Fruit fly (Drosophila melanogaster) whole organism, embryonic: ENCODE data around the gene CG32320.

Experiments used
- Bdp1 ChIP-seq: fragments of 200-800 bp; sonication (Bioruptor generic); optimal IDR thresholded peaks from 3 replicates; lab custom pipeline; 2016; ENCODE audit warnings: missing biosample characterization, missing genetic modification characterization
- CG10431 ChIP-seq: fragments of 200-800 bp; sonication (Bioruptor generic); optimal IDR thresholded peaks from 3 replicates; lab custom pipeline; 2018; ENCODE audit warnings: missing biosample characterization, mild to moderate bottlenecking, missing genetic modification characterization
- CG10654 ChIP-seq: fragments of 200-800 bp; sonication (Bioruptor generic); optimal IDR thresholded peaks from 2 replicates; lab custom pipeline; 2016; ENCODE audit warnings: missing biosample characterization, missing genetic modification characterization
- CG10959 ChIP-seq: fragments of 200-800 bp; sonication (Bioruptor generic); IDR thresholded peaks from 2 replicates; pipeline ENCODE4 v1.3.6; 2022; ENCODE audit warnings: missing biosample characterization, missing genetic modification characterization
- CG11085 ChIP-seq: fragments of 200-800 bp; sonication (Bioruptor generic); IDR thresholded peaks from 2 replicates; pipeline ENCODE4 v1.3.6; 2022; ENCODE audit warnings: missing biosample characterization, missing genetic modification characterization
- CG11398 ChIP-seq: fragments of 200-800 bp; sonication (Bioruptor generic); optimal IDR thresholded peaks from 2 replicates; lab custom pipeline; 2016; ENCODE audit warnings: missing biosample characterization, missing genetic modification characterization
- CG12219 ChIP-seq: fragments of 200-800 bp; sonication (Bioruptor generic); optimal IDR thresholded peaks from 3 replicates; lab custom pipeline; 2018; ENCODE audit warnings: missing biosample characterization, mild to moderate bottlenecking, missing genetic modification characterization
- CG1233 ChIP-seq: fragments of 200-800 bp; sonication (Bioruptor generic); optimal IDR thresholded peaks from 4 replicates; lab custom pipeline; 2018; ENCODE audit warnings: missing biosample characterization, mild to moderate bottlenecking, missing genetic modification characterization
- CG13894 ChIP-seq: fragments of 200-800 bp; sonication (Bioruptor generic); optimal IDR thresholded peaks from 3 replicates; lab custom pipeline; 2018; ENCODE audit warnings: missing biosample characterization, mild to moderate bottlenecking, missing genetic modification characterization, moderate library complexity
- CG14860 ChIP-seq: fragments of 200-800 bp; sonication (Bioruptor generic); IDR thresholded peaks from 3 replicates; pipeline ENCODE4 v1.3.6; 2022; ENCODE audit warnings: missing biosample characterization, missing genetic modification characterization; ENCODE audit not compliant: partially characterized antibody
- CG15073 ChIP-seq: fragments of 200-800 bp; sonication (Bioruptor generic); optimal IDR thresholded peaks from 2 replicates; lab custom pipeline; 2016; ENCODE audit warnings: missing biosample characterization, missing genetic modification characterization
- CG1603 ChIP-seq: fragments of 200-800 bp; sonication (Bioruptor generic); optimal IDR thresholded peaks from 2 replicates; lab custom pipeline; 2019; ENCODE audit warnings: missing biosample characterization, mild to moderate bottlenecking, missing genetic modification characterization, moderate library complexity
- CG1647 ChIP-seq: fragments of 200-800 bp; sonication (Bioruptor generic); optimal IDR thresholded peaks from 3 replicates; lab custom pipeline; 2016; ENCODE audit warnings: missing biosample characterization, missing genetic modification characterization
- CG16863 ChIP-seq: fragments of 200-800 bp; sonication (Bioruptor generic); optimal IDR thresholded peaks from 3 replicates; lab custom pipeline; 2016; ENCODE audit warnings: missing biosample characterization, missing genetic modification characterization
- CG1792 ChIP-seq: fragments of 200-800 bp; sonication (Bioruptor generic); optimal IDR thresholded peaks from 2 replicates; lab custom pipeline; 2016; ENCODE audit warnings: missing biosample characterization, missing genetic modification characterization
- CG2199 ChIP-seq: fragments of 200-800 bp; sonication (Bioruptor generic); IDR thresholded peaks from 3 replicates; pipeline ENCODE4 v1.3.6; 2022; ENCODE audit warnings: missing biosample characterization, missing genetic modification characterization
- CG30020 ChIP-seq: fragments of 200-800 bp; optimal IDR thresholded peaks from 2 replicates; lab custom pipeline; 2019; ENCODE audit warnings: missing biosample characterization, mild to moderate bottlenecking, missing genetic modification characterization, moderate library complexity
- CG31388 ChIP-seq: fragments of 200-800 bp; sonication (Bioruptor generic); optimal IDR thresholded peaks from 2 replicates; lab custom pipeline; 2016; ENCODE audit warnings: missing biosample characterization, missing genetic modification characterization
- CG4282 ChIP-seq: fragments of 200-800 bp; sonication (Bioruptor generic); optimal IDR thresholded peaks from 2 replicates; lab custom pipeline; 2016; ENCODE audit warnings: missing biosample characterization, missing genetic modification characterization
- CG7271 ChIP-seq: fragments of 200-800 bp; sonication (Bioruptor generic); optimal IDR thresholded peaks from 2 replicates; lab custom pipeline; 2018; ENCODE audit warnings: missing biosample characterization, mild to moderate bottlenecking, missing genetic modification characterization, moderate library complexity
- CG7556 ChIP-seq: fragments of 200-800 bp; sonication (Bioruptor generic); optimal IDR thresholded peaks from 2 replicates; lab custom pipeline; 2017; ENCODE audit warnings: missing biosample characterization, mild to moderate bottlenecking, missing genetic modification characterization
- CG8359 ChIP-seq: fragments of 200-800 bp; sonication (Bioruptor generic); optimal IDR thresholded peaks from 2 replicates; lab custom pipeline; 2017; ENCODE audit warnings: missing biosample characterization, mild to moderate bottlenecking, missing genetic modification characterization, borderline replicate concordance
- Ets65A ChIP-seq: fragments of 200-800 bp; sonication (Bioruptor generic); peaks from one replicate; lab custom pipeline; 2016; ENCODE audit warnings: missing biosample characterization, missing genetic modification characterization
- Fer1 ChIP-seq: fragments of 200-800 bp; sonication (Bioruptor generic); optimal IDR thresholded peaks from 2 replicates; lab custom pipeline; 2017; ENCODE audit warnings: missing biosample characterization, mild to moderate bottlenecking, missing genetic modification characterization
- Fer2 ChIP-seq: fragments of 200-800 bp; sonication (Bioruptor generic); optimal IDR thresholded peaks from 2 replicates; lab custom pipeline; 2018; ENCODE audit warnings: missing biosample characterization, mild to moderate bottlenecking, missing genetic modification characterization, moderate library complexity
- HmgD ChIP-seq: fragments of 200-800 bp; sonication (Bioruptor generic); optimal IDR thresholded peaks from 3 replicates; lab custom pipeline; 2016; ENCODE audit warnings: missing biosample characterization, missing genetic modification characterization
- Hr3 ChIP-seq: fragments of 200-800 bp; sonication (Bioruptor generic); optimal IDR thresholded peaks from 3 replicates; lab custom pipeline; 2016; ENCODE audit warnings: missing biosample characterization, missing genetic modification characterization
- Hr39 ChIP-seq: fragments of >200 bp; optimal IDR thresholded peaks from 2 replicates; lab custom pipeline; 2017
- NC2α ChIP-seq: fragments of 200-800 bp; sonication (Bioruptor generic); optimal IDR thresholded peaks from 2 replicates; lab custom pipeline; 2016; ENCODE audit warnings: missing biosample characterization, missing genetic modification characterization
- Nf-YA ChIP-seq: fragments of 200-800 bp; sonication (Bioruptor generic); IDR thresholded peaks from 2 replicates; pipeline ENCODE4 v1.3.6; 2022; ENCODE audit warnings: missing biosample characterization, missing genetic modification characterization
- Optix ChIP-seq: fragments of 200-800 bp; sonication (Bioruptor generic); IDR thresholded peaks from 3 replicates; pipeline ENCODE4 v1.3.6; 2022; ENCODE audit warnings: missing biosample characterization, missing genetic modification characterization
- Vsx1 ChIP-seq: fragments of 200-800 bp; sonication (Bioruptor generic); optimal IDR thresholded peaks from 2 replicates; lab custom pipeline; 2017; ENCODE audit warnings: missing biosample characterization, mild to moderate bottlenecking, missing genetic modification characterization, missing genetic modification reagents
- btn ChIP-seq: fragments of 200-800 bp; sonication (Bioruptor generic); optimal IDR thresholded peaks from 2 replicates; lab custom pipeline; 2016; ENCODE audit warnings: missing biosample characterization, missing genetic modification characterization
- caup ChIP-seq: fragments of 200-800 bp; sonication (Bioruptor generic); optimal IDR thresholded peaks from 3 replicates; lab custom pipeline; 2017; ENCODE audit warnings: missing biosample characterization, mild to moderate bottlenecking, missing genetic modification characterization, moderate library complexity; ENCODE audit not compliant: severe bottlenecking
- chm ChIP-seq: fragments of 200-800 bp; sonication (Bioruptor generic); IDR thresholded peaks from 2 replicates; pipeline ENCODE4 v1.3.6; 2022; ENCODE audit warnings: missing biosample characterization, missing genetic modification characterization
- crc ChIP-seq: fragments of 200-800 bp; sonication (Bioruptor generic); optimal IDR thresholded peaks from 2 replicates; lab custom pipeline; 2016; ENCODE audit warnings: missing biosample characterization, missing genetic modification characterization
- cwo ChIP-seq: fragments of 200-800 bp; sonication (Bioruptor generic); optimal IDR thresholded peaks from 3 replicates; lab custom pipeline; 2017; ENCODE audit warnings: missing biosample characterization, missing genetic modification characterization, mild to moderate bottlenecking, moderate library complexity, missing genetic modification reagents
- disco-r ChIP-seq: fragments of 200-800 bp; sonication (Bioruptor generic); optimal IDR thresholded peaks from 2 replicates; lab custom pipeline; 2016; ENCODE audit warnings: missing biosample characterization, missing genetic modification characterization
- exex ChIP-seq: fragments of 200-800 bp; sonication (Bioruptor generic); optimal IDR thresholded peaks from 4 replicates; lab custom pipeline; 2018; ENCODE audit warnings: missing biosample characterization, mild to moderate bottlenecking, missing genetic modification characterization, moderate library complexity
- fd102C ChIP-seq: fragments of 200-800 bp; sonication (Bioruptor generic); optimal IDR thresholded peaks from 2 replicates; lab custom pipeline; 2018; ENCODE audit warnings: missing biosample characterization, mild to moderate bottlenecking, missing genetic modification characterization, moderate library complexity
- gce ChIP-seq: fragments of 200-800 bp; sonication (Bioruptor generic); IDR thresholded peaks from 3 replicates; pipeline ENCODE4 v1.3.6; 2022; ENCODE audit warnings: missing biosample characterization, missing genetic modification characterization
- h ChIP-seq: fragments of >200 bp; optimal IDR thresholded peaks from 2 replicates; lab custom pipeline; 2017
- jumu ChIP-seq: fragments of 200-800 bp; sonication (Bioruptor generic); optimal IDR thresholded peaks from 3 replicates; lab custom pipeline; 2016; ENCODE audit warnings: missing biosample characterization, missing genetic modification characterization
- lbe ChIP-seq: fragments of 200-800 bp; sonication (Bioruptor generic); optimal IDR thresholded peaks from 2 replicates; lab custom pipeline; 2016; ENCODE audit warnings: missing biosample characterization, mild to moderate bottlenecking, missing genetic modification characterization
- phol ChIP-seq: fragments of 200-800 bp; sonication (Bioruptor generic); optimal IDR thresholded peaks from 3 replicates; lab custom pipeline; 2018; ENCODE audit warnings: missing biosample characterization, mild to moderate bottlenecking, missing genetic modification characterization, moderate library complexity
- sisA ChIP-seq: fragments of 200-800 bp; sonication (Bioruptor generic); IDR thresholded peaks from 2 replicates; pipeline ENCODE4 v1.3.6; 2022; ENCODE audit warnings: missing biosample characterization, missing genetic modification characterization
- slbo ChIP-seq: fragments of 200-800 bp; sonication (Bioruptor generic); IDR thresholded peaks from 2 replicates; pipeline ENCODE4 v1.3.6; 2022; ENCODE audit warnings: missing biosample characterization, missing genetic modification characterization
- unc-4 ChIP-seq: fragments of 200-800 bp; sonication (Bioruptor generic); IDR thresholded peaks from 2 replicates; pipeline ENCODE4 v1.3.6; 2022; ENCODE audit warnings: missing biosample characterization, missing genetic modification characterization; ENCODE audit not compliant: partially characterized antibody
- unpg ChIP-seq: fragments of 200-800 bp; sonication (Bioruptor generic); optimal IDR thresholded peaks from 3 replicates; lab custom pipeline; 2018; ENCODE audit warnings: missing biosample characterization, mild to moderate bottlenecking, missing genetic modification characterization, moderate library complexity
- vfl ChIP-seq: fragments of 200-800 bp; sonication (Bioruptor generic); optimal IDR thresholded peaks from 2 replicates; lab custom pipeline; 2016; ENCODE audit warnings: missing biosample characterization, missing genetic modification characterization

CG32320 gene

dm6 chr3L:1349942-1350923, 48.2 kb upstream of the CG32320 start (continued):
- TF ChIP-seq chm (GFP tag; lab: Robert Waterston, UW) (no peak), unc-4 (peak; percentile 97), CG1233 (GFP tag; lab: Kevin White, UChicago) (no peak), CG14860 (GFP tag; lab: Robert Waterston, UW) (peak; percentile 98), vfl (no peak), gce (GFP tag; lab: Robert Waterston, UW) (no peak), Fer2 (tag; lab: Kevin White, UChicago) (no peak), CG7556 (GFP tag; lab: Kevin White, UChicago) (no peak), Hr3 (peak; percentile 51), Fer1 (GFP tag; lab: Kevin White, UChicago) (no peak), NC2α (GFP tag; lab: Kevin White, UChicago) (no peak), CG15073 (no peak), CG31388 (GFP tag; lab: Kevin White, UChicago) (no peak), Hr39 (lab: Kevin White, UChicago) (no peak), CG1603 (tag; lab: Kevin White, UChicago) (peak; percentile 74), CG16863 (GFP tag; lab: Kevin White, UChicago) (peak; percentile 3), CG10959 (GFP tag; lab: Robert Waterston, UW) (no peak), CG12219 (GFP tag; lab: Kevin White, UChicago) (no peak), CG30020 (tag; lab: Kevin White, UChicago) (peak; percentile 53), CG10654 (GFP tag; lab: Kevin White, UChicago) (no peak), caup (peak; percentile 11), slbo (GFP tag; lab: Robert Waterston, UW) (peak; percentile 77), jumu (GFP tag; lab: Kevin White, UChicago) (peak; percentile 40), Nf-YA (GFP tag; lab: Robert Waterston, UW) (no peak), h (lab: Kevin White, UChicago) (no peak), cwo (GFP tag; lab: Kevin White, UChicago) (no peak), crc (GFP tag; lab: Kevin White, UChicago) (peak; percentile 0), disco-r (GFP tag; lab: Kevin White, UChicago) (no peak), CG1792 (GFP tag; lab: Kevin White, UChicago) (no peak), CG13894 (peak; percentile 59), CG7271 (tag; lab: Kevin White, UChicago) (no peak), CG10431 (GFP tag; lab: Kevin White, UChicago) (no peak), unpg (no peak), Bdp1 (GFP tag; lab: Kevin White, UChicago) (peak; percentile 36), exex (tag; lab: Kevin White, UChicago) (no peak), CG11398 (no peak), fd102C (GFP tag; lab: Kevin White, UChicago) (no peak), sisA (GFP tag; lab: Robert Waterston, UW) (no peak; the same call in 1 of the 2 replicates), lbe (peak; percentile 47), HmgD (GFP tag; lab: Kevin White, UChicago) (peak; percentile 38), Ets65A (GFP tag; lab: Kevin White, UChicago) (peak; percentile 90), phol (tag; lab: Kevin White, UChicago) (peak; percentile 68), Optix (GFP tag; lab: Robert Waterston, UW) (no peak), CG11085 (GFP tag; lab: Robert Waterston, UW) (no peak), CG8359 (GFP tag; lab: Kevin White, UChicago) (no peak), CG2199 (GFP tag; lab: Robert Waterston, UW) (no peak), Vsx1 (GFP tag; lab: Kevin White, UChicago) (no peak), CG4282 (GFP tag; lab: Kevin White, UChicago) (no peak), btn (no peak), CG1647 (GFP tag; lab: Kevin White, UChicago) (no peak)
